Worm (Caenorhabditis elegans): ENCODE results near the gene E01G6.2.

The E01G6.2 gene

DNA sequence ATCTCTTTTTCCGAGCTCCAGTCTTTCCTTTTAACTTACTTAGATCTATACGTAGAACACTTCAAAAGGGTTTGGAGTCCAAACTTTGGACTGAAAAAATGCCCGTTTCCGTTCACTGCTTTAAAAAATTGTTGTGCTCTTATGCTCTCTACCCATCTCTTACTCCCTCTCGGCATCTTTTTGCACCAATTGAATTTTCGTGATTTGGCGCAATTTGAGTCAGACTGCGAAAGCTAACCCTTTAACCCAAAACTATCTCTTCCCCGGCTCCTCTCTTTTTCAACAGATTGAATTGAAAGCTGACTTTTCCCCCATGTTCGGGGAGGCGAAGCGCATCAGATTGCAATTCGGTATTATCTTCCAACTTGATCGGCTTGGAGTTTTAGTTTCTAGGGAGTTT, 4.3 kb upstream of the E01G6.2 start:
- TF ChIP-seq sea-1 (GFP tag; conservative IDR thresholded peaks at IDR 0.05) (no peak), hnd-1 (tag; optimal IDR thresholded peaks at IDR 0.05) (no peak), flt-1 (GFP tag; IDR thresholded peaks at IDR 0.05) (no peak), tbx-11 (GFP tag; IDR thresholded peaks at IDR 0.05) (no peak), hmg-4 (GFP tag; optimal IDR thresholded peaks at IDR 0.05) (no peak), tbx-37 (GFP tag; conservative IDR thresholded peaks at IDR 0.05) (no peak), hmbx-1 (tag; optimal IDR thresholded peaks at IDR 0.05) (no peak), ets-7 (tag; optimal IDR thresholded peaks at IDR 0.05) (no peak), ceh-13 (GFP tag; optimal IDR thresholded peaks at IDR 0.05) (no peak), scrt-1 (GFP tag; IDR thresholded peaks at IDR 0.05) (no peak), tra-4 (tag; optimal IDR thresholded peaks at IDR 0.05) (no peak)

DNA sequence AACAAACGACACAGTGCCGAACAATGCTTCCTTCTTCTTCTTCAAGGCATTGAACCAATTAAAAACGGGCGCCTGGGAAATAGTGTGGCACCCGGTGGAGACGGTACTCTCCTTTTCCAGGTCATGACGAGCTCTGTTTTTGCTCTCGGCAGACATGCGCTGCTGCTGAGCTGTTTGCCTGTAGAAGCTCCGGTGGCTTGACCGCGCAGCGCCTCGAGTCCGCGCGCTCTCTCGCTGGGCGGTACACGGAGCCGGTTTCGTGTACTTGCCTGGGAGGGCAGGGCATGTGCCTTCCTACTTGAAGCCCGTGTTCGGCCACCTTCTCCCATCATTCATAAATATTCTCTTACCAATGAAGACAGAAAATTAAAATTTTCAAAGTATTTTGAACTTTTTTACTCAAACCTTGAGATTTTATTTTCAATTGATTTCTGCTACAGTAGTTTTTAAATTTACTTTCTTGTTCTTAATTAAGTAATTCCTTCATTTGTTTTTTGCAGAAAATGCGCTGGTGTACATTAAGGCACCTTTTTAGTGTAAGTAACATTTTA, 4.0 kb downstream of the E01G6.2 start, which contains the start of gene E01G6.1:
E01G6.1 (plus strand) TSS at position 501 of the 551 bp plus-strand sequence.
- TF ChIP-seq tbx-11 (GFP tag; IDR thresholded peaks at IDR 0.05): no peak
- TF ChIP-seq flt-1 (GFP tag; IDR thresholded peaks at IDR 0.05): no peak
- TF ChIP-seq B0310.2 (tag; optimal IDR thresholded peaks at IDR 0.05): no peak
- TF ChIP-seq ama-1 (optimal IDR thresholded peaks at IDR 0.05): no peak
- TF ChIP-seq aly-1 (tag; optimal IDR thresholded peaks at IDR 0.05): no peak
- no peak for TF ChIP-seq hnd-1 (tag; optimal IDR thresholded peaks at IDR 0.05)
- no peak for TF ChIP-seq scrt-1 (GFP tag; IDR thresholded peaks at IDR 0.05)
- no peak for TF ChIP-seq sea-1 (GFP tag; conservative IDR thresholded peaks at IDR 0.05)
- no peak for TF ChIP-seq F13C5.2 (tag; optimal IDR thresholded peaks at IDR 0.05)
- TF ChIP-seq hmg-4 (GFP tag; optimal IDR thresholded peaks at IDR 0.05): no peak

DNA sequence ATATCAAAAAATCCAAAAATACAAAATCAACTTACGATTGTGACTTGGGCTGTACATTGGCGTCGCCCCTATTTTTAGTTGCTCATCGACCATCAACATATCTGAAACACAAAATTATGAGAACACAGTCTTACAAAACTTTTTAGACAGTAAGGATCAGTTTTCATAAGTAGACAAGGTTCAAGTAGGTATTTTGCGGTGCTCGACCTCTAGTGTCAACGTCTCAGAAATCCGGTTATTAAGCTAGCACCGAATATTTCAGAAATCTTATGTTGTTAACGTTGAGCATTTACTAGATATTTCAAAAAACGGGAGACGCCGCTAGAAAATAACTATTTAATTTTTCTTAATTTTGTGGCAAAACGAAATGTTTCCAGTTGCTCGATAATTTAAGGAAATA, 14.4 kb downstream of the E01G6.2 start, which contains the start of gene otpl-8:
otpl-8 (minus strand) TSS at position 101 of the 400 bp plus-strand sequence.
- TF ChIP-seq ama-1 (optimal IDR thresholded peaks at IDR 0.05) (no peak), hnd-1 (tag; optimal IDR thresholded peaks at IDR 0.05) (no peak), B0310.2 (tag; optimal IDR thresholded peaks at IDR 0.05) (no peak), sea-1 (GFP tag; conservative IDR thresholded peaks at IDR 0.05) (no peak), hmbx-1 (tag; optimal IDR thresholded peaks at IDR 0.05) (no peak), flt-1 (GFP tag; IDR thresholded peaks at IDR 0.05) (no peak), tbx-11 (GFP tag; IDR thresholded peaks at IDR 0.05) (no peak), ceh-36 (tag; optimal IDR thresholded peaks at IDR 0.05) (no peak), scrt-1 (GFP tag; IDR thresholded peaks at IDR 0.05) (no peak), tra-4 (tag; optimal IDR thresholded peaks at IDR 0.05) (no peak), hmg-4 (GFP tag; optimal IDR thresholded peaks at IDR 0.05) (no peak), tbx-37 (GFP tag; conservative IDR thresholded peaks at IDR 0.05) (no peak), aly-1 (tag; optimal IDR thresholded peaks at IDR 0.05) (no peak), pes-1 (GFP tag; IDR thresholded peaks at IDR 0.05) (no peak), F13C5.2 (tag; optimal IDR thresholded peaks at IDR 0.05) (no peak), ets-7 (tag; optimal IDR thresholded peaks at IDR 0.05) (no peak), ceh-13 (GFP tag; optimal IDR thresholded peaks at IDR 0.05) (no peak)

DNA sequence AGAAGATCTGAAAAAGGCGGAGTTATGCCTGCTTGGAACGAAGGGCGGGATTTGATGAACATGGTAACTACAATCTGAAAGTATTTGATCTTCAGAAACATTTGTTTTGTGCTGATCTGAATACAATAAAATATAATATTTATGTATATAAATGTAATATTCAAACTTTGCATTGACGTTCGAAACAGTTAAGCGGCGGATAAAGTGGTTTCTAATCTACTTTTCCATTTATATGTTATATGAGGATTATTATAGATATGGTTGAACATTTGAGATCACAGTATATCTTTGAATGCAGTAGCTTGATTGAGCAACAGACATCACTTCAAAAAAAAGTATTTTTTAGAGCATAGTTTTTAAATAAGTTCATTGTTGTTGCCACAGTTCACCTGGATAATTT, 17.4 kb downstream of the E01G6.2 start, which contains the start of gene H19J13.2:
H19J13.2 (minus strand) TSS at position 101 of the 400 bp plus-strand sequence.
- no peak for TF ChIP-seq hnd-1 (tag; optimal IDR thresholded peaks at IDR 0.05)
- TF ChIP-seq F13C5.2 (tag; optimal IDR thresholded peaks at IDR 0.05): no peak
- TF ChIP-seq tbx-37 (GFP tag; conservative IDR thresholded peaks at IDR 0.05): no peak
- TF ChIP-seq aly-1 (tag; optimal IDR thresholded peaks at IDR 0.05): no peak
- no peak for TF ChIP-seq sea-1 (GFP tag; conservative IDR thresholded peaks at IDR 0.05)
- no peak for TF ChIP-seq hmg-4 (GFP tag; optimal IDR thresholded peaks at IDR 0.05)
- TF ChIP-seq tbx-11 (GFP tag; IDR thresholded peaks at IDR 0.05): no peak
- no peak for TF ChIP-seq ceh-13 (GFP tag; optimal IDR thresholded peaks at IDR 0.05)
- no peak for TF ChIP-seq flt-1 (GFP tag; IDR thresholded peaks at IDR 0.05)
- no peak for TF ChIP-seq tra-4 (tag; optimal IDR thresholded peaks at IDR 0.05)
- TF ChIP-seq ceh-36 (tag; optimal IDR thresholded peaks at IDR 0.05): no peak
- no peak for TF ChIP-seq scrt-1 (GFP tag; IDR thresholded peaks at IDR 0.05)
- no peak for TF ChIP-seq ets-7 (tag; optimal IDR thresholded peaks at IDR 0.05)
- no peak for TF ChIP-seq pes-1 (GFP tag; IDR thresholded peaks at IDR 0.05)
- no peak for TF ChIP-seq hmbx-1 (tag; optimal IDR thresholded peaks at IDR 0.05)
- no peak for TF ChIP-seq B0310.2 (tag; optimal IDR thresholded peaks at IDR 0.05)

DNA sequence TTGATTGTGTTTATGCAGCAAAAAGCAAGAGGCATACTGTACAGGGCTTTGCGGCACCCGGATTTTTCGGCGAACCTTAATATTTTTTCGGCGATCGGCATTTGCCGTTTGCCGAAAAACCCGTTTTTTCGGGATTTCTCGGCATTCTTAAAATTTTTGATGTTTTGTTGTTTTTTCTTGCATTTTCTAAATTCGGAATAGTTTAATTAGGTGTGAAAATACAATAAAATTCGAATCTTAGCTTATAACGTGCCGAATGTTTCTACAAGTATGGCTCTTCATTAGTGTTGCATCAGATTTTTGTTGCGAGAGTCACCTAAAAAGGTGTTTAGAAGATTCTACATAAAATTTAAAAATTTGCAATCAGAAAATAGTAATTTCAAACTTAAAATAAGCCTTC, 19.1 kb downstream of the E01G6.2 start, which contains the start of gene C04B4.6:
C04B4.6 (minus strand) TSS at position 101 of the 400 bp plus-strand sequence.
- TF ChIP-seq B0310.2 (tag; optimal IDR thresholded peaks at IDR 0.05) (no peak), F13C5.2 (tag; optimal IDR thresholded peaks at IDR 0.05) (no peak), tra-4 (tag; optimal IDR thresholded peaks at IDR 0.05) (no peak), ets-7 (tag; optimal IDR thresholded peaks at IDR 0.05) (no peak), hmg-4 (GFP tag; optimal IDR thresholded peaks at IDR 0.05) (no peak), scrt-1 (GFP tag; IDR thresholded peaks at IDR 0.05) (no peak), tbx-11 (GFP tag; IDR thresholded peaks at IDR 0.05) (no peak), hnd-1 (tag; optimal IDR thresholded peaks at IDR 0.05) (no peak), hmbx-1 (tag; optimal IDR thresholded peaks at IDR 0.05) (no peak), sea-1 (GFP tag; conservative IDR thresholded peaks at IDR 0.05) (no peak), ceh-36 (tag; optimal IDR thresholded peaks at IDR 0.05) (no peak), ama-1 (optimal IDR thresholded peaks at IDR 0.05) (no peak), aly-1 (tag; optimal IDR thresholded peaks at IDR 0.05) (no peak), flt-1 (GFP tag; IDR thresholded peaks at IDR 0.05) (no peak), pes-1 (GFP tag; IDR thresholded peaks at IDR 0.05) (no peak), ceh-13 (GFP tag; optimal IDR thresholded peaks at IDR 0.05) (no peak), tbx-37 (GFP tag; conservative IDR thresholded peaks at IDR 0.05) (no peak)

DNA sequence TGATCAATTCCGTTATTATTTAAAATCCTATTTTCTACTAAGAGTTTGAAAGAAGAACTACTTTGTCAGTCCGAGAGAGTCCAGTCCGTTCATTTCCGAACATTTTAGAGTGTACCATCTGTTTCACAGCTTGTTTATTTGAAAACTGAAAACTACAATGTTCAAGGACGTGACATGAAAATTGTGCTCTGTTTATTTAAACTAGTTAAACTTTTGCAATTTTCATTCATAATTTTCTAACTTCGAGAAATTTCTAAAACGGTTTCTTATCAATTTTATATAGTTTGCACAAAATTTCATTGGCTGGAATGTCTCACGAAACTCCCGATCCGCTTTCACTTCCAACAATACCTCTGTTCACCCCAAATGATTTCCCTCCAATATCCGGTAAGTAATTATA, 24.0 kb downstream of the E01G6.2 start, which contains the start of gene C04B4.1:
C04B4.1 (plus strand) TSS at position 301 of the 400 bp plus-strand sequence.
- no peak for TF ChIP-seq pes-1 (GFP tag; IDR thresholded peaks at IDR 0.05)
- no peak for TF ChIP-seq flt-1 (GFP tag; IDR thresholded peaks at IDR 0.05)
- no peak for TF ChIP-seq tra-4 (tag; optimal IDR thresholded peaks at IDR 0.05)
- TF ChIP-seq hmg-4 (GFP tag; optimal IDR thresholded peaks at IDR 0.05): no peak
- no peak for TF ChIP-seq F13C5.2 (tag; optimal IDR thresholded peaks at IDR 0.05)
- no peak for TF ChIP-seq aly-1 (tag; optimal IDR thresholded peaks at IDR 0.05)
- TF ChIP-seq ceh-36 (tag; optimal IDR thresholded peaks at IDR 0.05): no peak
- no peak for TF ChIP-seq ceh-13 (GFP tag; optimal IDR thresholded peaks at IDR 0.05)
- no peak for TF ChIP-seq tbx-11 (GFP tag; IDR thresholded peaks at IDR 0.05)

DNA sequence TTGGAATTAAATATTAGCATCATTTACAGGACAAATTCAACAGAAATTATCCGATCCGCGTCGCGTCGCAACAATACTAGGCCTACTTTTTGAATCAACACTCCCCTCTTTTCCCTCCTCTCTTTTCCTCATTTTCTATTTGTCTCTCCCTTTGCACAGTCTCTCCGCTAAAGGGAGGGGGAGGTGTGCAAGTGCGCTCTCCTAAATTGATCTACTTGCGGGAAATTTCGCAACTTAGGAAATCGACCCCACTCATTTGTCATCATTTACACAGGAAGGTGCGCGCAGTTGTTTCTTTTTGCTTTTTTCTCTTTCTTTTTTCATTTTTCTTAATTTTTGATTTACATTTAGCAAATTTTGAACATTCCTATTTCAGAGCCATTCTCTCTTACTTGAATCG, 26.5 kb downstream of the E01G6.2 start, which contains the start of gene C04B4.2:
C04B4.2 (plus strand) TSS at position 371 of the 400 bp plus-strand sequence.
- TF ChIP-seq scrt-1 (GFP tag; IDR thresholded peaks at IDR 0.05): no peak
- TF ChIP-seq ceh-36 (tag; optimal IDR thresholded peaks at IDR 0.05): no peak
- no peak for TF ChIP-seq ets-7 (tag; optimal IDR thresholded peaks at IDR 0.05)
- TF ChIP-seq tbx-37 (GFP tag; conservative IDR thresholded peaks at IDR 0.05): no peak
- no peak for TF ChIP-seq F13C5.2 (tag; optimal IDR thresholded peaks at IDR 0.05)
- no peak for TF ChIP-seq tbx-11 (GFP tag; IDR thresholded peaks at IDR 0.05)
- no peak for TF ChIP-seq hnd-1 (tag; optimal IDR thresholded peaks at IDR 0.05)
- TF ChIP-seq flt-1 (GFP tag; IDR thresholded peaks at IDR 0.05): no peak
